Worm (Caenorhabditis elegans) whole organism, early embryonic: ENCODE measurements around the gene cdc-73.

Experiments
- B0310.2 ChIP-seq: sonication (generic microtip); optimal IDR thresholded peaks from 2 replicates; lab custom pipeline; 2016; ENCODE audit warnings: mild to moderate bottlenecking, missing genetic modification characterization, missing compliant biosample characterization
- F13C5.2 ChIP-seq: sonication (generic microtip); optimal IDR thresholded peaks from 2 replicates; lab custom pipeline; 2017; ENCODE audit warnings: mild to moderate bottlenecking, missing genetic modification characterization, inconsistent platforms, missing compliant biosample characterization
- ama-1 ChIP-seq: fragments of 150-350 bp; optimal IDR thresholded peaks from 2 replicates; lab custom pipeline; 2014
- ceh-13 ChIP-seq: fragments of 200-800 bp; sonication (Bioruptor generic); optimal IDR thresholded peaks from 2 replicates; lab custom pipeline; 2018; ENCODE audit warnings: mild to moderate bottlenecking, missing genetic modification characterization, missing compliant biosample characterization
- ets-7 ChIP-seq: sonication (generic microtip); optimal IDR thresholded peaks from 2 replicates; lab custom pipeline; 2016; ENCODE audit warnings: missing genotype, missing genetic modification characterization, missing compliant biosample characterization
- hmbx-1 ChIP-seq: sonication (generic microtip); optimal IDR thresholded peaks from 2 replicates; lab custom pipeline; 2016; ENCODE audit warnings: mild to moderate bottlenecking, missing genetic modification characterization, missing compliant biosample characterization
- hmg-4 ChIP-seq: fragments of 200-800 bp; sonication (Bioruptor generic); optimal IDR thresholded peaks from 2 replicates; lab custom pipeline; 2018; ENCODE audit warnings: mild to moderate bottlenecking, missing genetic modification characterization, missing compliant biosample characterization
- scrt-1 ChIP-seq: fragments of 200-800 bp; sonication (Bioruptor generic); IDR thresholded peaks from 2 replicates; pipeline ENCODE4 v1.3.6; 2022; ENCODE audit warnings: missing genetic modification characterization, missing compliant biosample characterization
- tra-4 ChIP-seq: sonication (generic microtip); optimal IDR thresholded peaks from 2 replicates; lab custom pipeline; 2017; ENCODE audit warnings: missing genetic modification characterization, missing compliant biosample characterization

- no peak for TF ChIP-seq ama-1 (lab: Kevin White, UChicago)
- no peak for TF ChIP-seq hmbx-1 (tag; lab: Kevin White, UChicago)
- no peak for TF ChIP-seq F13C5.2 (tag; lab: Kevin White, UChicago)
- no peak for TF ChIP-seq ceh-13
- TF ChIP-seq tra-4 (tag; lab: Kevin White, UChicago), result no peak
- no peak for TF ChIP-seq hmg-4 (GFP tag; lab: Kevin White, UChicago)
- no peak for TF ChIP-seq B0310.2 (tag; lab: Kevin White, UChicago)
- no peak for TF ChIP-seq ets-7
- no peak for TF ChIP-seq scrt-1 (GFP tag; lab: Robert Waterston, UW)
Measured at ce11 chrIV:4042274-4042673, at the start of gene cdc-73.
